Worm (Caenorhabditis elegans) whole organism, L4 larva: ENCODE measurements around the gene F23D12.2.

Experiments
- R02D3.7 ChIP-seq: fragments of 150-350 bp; sonication (generic microtip); optimal IDR thresholded peaks from 3 replicates; lab custom pipeline; 2014; ENCODE audit warnings: missing biosample characterization, missing genetic modification characterization
- lin-39 ChIP-seq: fragments of 150-350 bp; optimal IDR thresholded peaks from 2 replicates; lab custom pipeline; 2014; ENCODE audit warnings: missing biosample characterization, missing genetic modification reagents, missing genetic modification characterization
- pqm-1 ChIP-seq: sonication (generic microtip); optimal IDR thresholded peaks from 2 replicates; lab custom pipeline; 2017; ENCODE audit warnings: missing biosample characterization, missing genetic modification characterization
- vab-7 ChIP-seq: fragments of 200-800 bp; sonication (Bioruptor generic); IDR thresholded peaks from 2 replicates; pipeline ENCODE4 v1.3.6; 2022; ENCODE audit warnings: missing genetic modification reagents, missing genetic modification characterization, missing compliant biosample characterization

- no peak for TF ChIP-seq lin-39 (tag; lab: Kevin White, UChicago)
- TF ChIP-seq R02D3.7 (tag; lab: Kevin White, UChicago), result no peak
- no peak for TF ChIP-seq vab-7 (GFP tag; lab: Robert Waterston, UW)
- TF ChIP-seq pqm-1, result no peak
These were observed 26.5 kb upstream of the F23D12.2 start, which contains the start of gene jmjd-3.2 for ce11 chrX:14447910-14448309.
